Fruit fly (Drosophila melanogaster): ENCODE results near the gene CG33769.

The CG33769 gene

DNA sequence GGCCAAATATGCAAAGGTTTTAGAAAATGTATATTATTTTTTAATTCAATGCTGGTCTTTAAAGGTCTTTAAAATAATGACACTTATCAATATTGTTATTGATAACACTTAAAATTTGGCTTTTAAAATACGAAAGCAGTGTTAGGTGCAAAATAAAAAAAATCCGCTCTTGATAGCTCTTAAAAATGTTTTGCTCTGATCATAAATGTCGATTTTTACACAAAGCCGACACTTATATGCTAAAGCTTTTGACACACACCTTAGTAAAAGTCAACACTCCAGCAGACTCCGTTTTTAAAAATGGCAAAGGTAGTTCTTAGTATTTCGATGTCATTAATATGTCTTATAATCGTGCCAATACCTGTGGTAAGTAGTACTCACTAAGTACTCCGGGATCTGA, 2.4 kb upstream of the CG33769 start, which contains the start of gene CG33766:
TSS of gene CG33766 (plus strand) at position 301 of the 400 bp plus-strand sequence.
- no peak for TF ChIP-seq CG10348 (GFP tag; IDR thresholded peaks at IDR 0.05)
- TF ChIP-seq CG9948 (tag; optimal IDR thresholded peaks at IDR 0.05): no peak
- no peak for TF ChIP-seq CG32121 (GFP tag; IDR thresholded peaks at IDR 0.05)
- TF ChIP-seq CG12605 (GFP tag; IDR thresholded peaks at IDR 0.05): no peak
- TF ChIP-seq CG8301 (tag; optimal IDR thresholded peaks at IDR 0.05): no peak
- TF ChIP-seq gl (tag; optimal IDR thresholded peaks at IDR 0.05): no peak
- no peak for TF ChIP-seq CG14655 (GFP tag; optimal IDR thresholded peaks at IDR 0.05)

DNA sequence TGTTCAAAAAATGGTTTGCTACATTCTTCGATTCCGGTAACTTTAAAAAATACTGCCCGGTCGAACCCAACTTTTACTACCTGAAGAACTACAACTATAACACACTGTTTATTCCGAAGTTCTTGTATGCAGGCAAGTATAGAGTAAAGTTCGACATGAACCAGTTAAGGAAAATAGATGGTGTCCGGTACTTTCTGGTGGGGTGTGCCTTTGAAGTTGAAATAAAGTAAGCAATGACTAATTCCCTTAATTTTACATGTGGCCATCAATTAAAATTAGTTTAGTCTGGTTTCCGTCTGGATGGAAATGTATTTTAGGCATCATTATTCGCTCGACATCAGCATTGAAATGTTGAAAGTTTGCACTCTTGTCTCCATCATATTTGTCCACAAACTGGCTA, 1.7 kb upstream of the CG33769 start, which contains the start of gene CG33767:
TSS of gene CG33767 (plus strand) at position 301 of the 400 bp plus-strand sequence.
- TF ChIP-seq EcR (GFP tag; optimal IDR thresholded peaks at IDR 0.05) (no peak), CG14655 (GFP tag; optimal IDR thresholded peaks at IDR 0.05) (no peak), CG12605 (GFP tag; IDR thresholded peaks at IDR 0.05) (no peak), CG15710 (tag; optimal IDR thresholded peaks at IDR 0.05) (no peak), rn (GFP tag; IDR thresholded peaks at IDR 0.05) (no peak), Pif1A (GFP tag; optimal IDR thresholded peaks at IDR 0.05) (no peak), CG34367 (tag; optimal IDR thresholded peaks at IDR 0.05) (no peak), CG17806 (tag; optimal IDR thresholded peaks at IDR 0.05) (no peak), CG4496 (GFP tag; IDR thresholded peaks at IDR 0.05) (no peak), gl (tag; optimal IDR thresholded peaks at IDR 0.05) (no peak), CG32121 (GFP tag; IDR thresholded peaks at IDR 0.05) (no peak)

DNA sequence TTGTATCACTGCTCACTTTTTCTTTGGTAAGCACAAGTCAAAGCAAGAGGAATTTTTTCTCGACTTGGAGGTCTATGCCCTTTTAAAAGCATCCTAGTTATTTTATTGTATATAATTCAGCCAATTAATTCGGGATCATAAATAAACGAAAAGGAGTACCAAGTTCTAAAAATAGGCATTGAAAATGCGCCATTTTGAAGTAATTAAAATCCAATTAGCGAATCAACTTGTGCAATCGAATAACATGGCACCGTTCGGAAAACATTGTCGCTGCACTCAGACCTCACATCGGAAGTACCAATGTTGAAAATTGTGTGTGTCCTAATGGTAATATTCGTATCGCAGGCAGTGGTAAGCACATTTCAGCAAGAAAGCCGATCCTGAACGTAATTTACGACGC, 864 bp upstream of the CG33769 start, which contains the start of gene CG33768:
TSS of gene CG33768 (plus strand) at position 301 of the 400 bp plus-strand sequence.
- TF ChIP-seq CG4496 (GFP tag; IDR thresholded peaks at IDR 0.05) (no peak), D1 (tag; optimal IDR thresholded peaks at IDR 0.05) (no peak), CG14655 (GFP tag; optimal IDR thresholded peaks at IDR 0.05) (no peak), rn (GFP tag; IDR thresholded peaks at IDR 0.05) (no peak), Snoo (tag; optimal IDR thresholded peaks at IDR 0.05) (no peak), CG17806 (tag; optimal IDR thresholded peaks at IDR 0.05) (no peak), CG9948 (tag; optimal IDR thresholded peaks at IDR 0.05) (no peak), CG8159 (tag; optimal IDR thresholded peaks at IDR 0.05) (no peak), Ets98B (GFP tag; IDR thresholded peaks at IDR 0.05) (no peak), CG13204 (GFP tag; optimal IDR thresholded peaks at IDR 0.05) (no peak), Pif1A (GFP tag; optimal IDR thresholded peaks at IDR 0.05) (no peak), EcR (GFP tag; optimal IDR thresholded peaks at IDR 0.05) (no peak), CG32121 (GFP tag; IDR thresholded peaks at IDR 0.05) (no peak), CG12605 (GFP tag; IDR thresholded peaks at IDR 0.05) (no peak), gl (tag; optimal IDR thresholded peaks at IDR 0.05) (no peak)

DNA sequence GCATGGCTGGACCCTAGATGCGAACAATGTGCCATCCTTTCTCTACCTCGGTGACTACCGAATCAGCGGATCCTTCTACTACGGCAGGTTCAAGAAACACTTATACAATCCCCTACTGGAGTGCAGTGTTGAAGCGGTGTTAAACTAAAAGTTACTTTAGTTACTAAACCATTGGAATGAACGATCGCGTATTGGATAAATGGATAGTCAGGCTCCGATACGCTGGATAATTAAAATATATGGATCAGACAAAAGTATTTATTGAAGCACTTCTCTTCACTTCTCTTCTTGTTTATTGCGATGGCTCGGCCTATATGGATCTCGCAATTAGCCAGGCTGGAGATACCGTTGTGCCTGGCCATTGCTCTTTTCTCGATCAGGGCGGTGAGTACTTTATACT, 645 bp downstream of the CG33769 start, which contains the start of gene CG33770:
TSS of gene CG33770 (plus strand) at position 301 of the 400 bp plus-strand sequence.
- TF ChIP-seq Pif1B (GFP tag; optimal IDR thresholded peaks at IDR 0.05): no peak
- no peak for TF ChIP-seq CG8159 (tag; optimal IDR thresholded peaks at IDR 0.05)
- no peak for TF ChIP-seq CG13204 (GFP tag; optimal IDR thresholded peaks at IDR 0.05)

DNA sequence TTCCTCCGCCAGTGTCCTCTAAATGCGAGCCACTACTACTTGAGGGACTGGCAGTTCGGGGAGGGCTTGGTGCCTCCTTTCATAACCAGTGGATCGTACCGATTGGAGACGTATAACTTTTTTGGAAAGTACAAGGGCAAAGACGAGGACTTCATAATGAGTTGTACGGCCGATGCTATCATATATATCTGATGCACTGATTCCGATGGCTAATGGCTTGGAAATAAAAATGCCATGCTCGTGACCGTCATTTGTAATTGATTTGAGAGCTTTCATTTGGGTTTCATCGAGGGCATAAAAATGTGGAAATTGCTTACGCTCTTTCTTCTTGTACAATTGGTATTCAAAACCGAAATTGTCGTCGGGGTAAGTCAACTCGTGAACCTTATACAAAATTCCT, 1.4 kb downstream of the CG33769 start, which contains the start of gene CG33771:
TSS of gene CG33771 (plus strand) at position 301 of the 400 bp plus-strand sequence.
- TF ChIP-seq CG14655 (GFP tag; optimal IDR thresholded peaks at IDR 0.05) (no peak), rn (GFP tag; IDR thresholded peaks at IDR 0.05) (no peak), Ets98B (GFP tag; IDR thresholded peaks at IDR 0.05) (no peak), CG10348 (GFP tag; IDR thresholded peaks at IDR 0.05) (no peak), gl (tag; optimal IDR thresholded peaks at IDR 0.05) (no peak), CG15710 (tag; optimal IDR thresholded peaks at IDR 0.05) (no peak), CG13204 (GFP tag; optimal IDR thresholded peaks at IDR 0.05) (no peak), CG9948 (tag; optimal IDR thresholded peaks at IDR 0.05) (no peak), CG32121 (GFP tag; IDR thresholded peaks at IDR 0.05) (no peak)

DNA sequence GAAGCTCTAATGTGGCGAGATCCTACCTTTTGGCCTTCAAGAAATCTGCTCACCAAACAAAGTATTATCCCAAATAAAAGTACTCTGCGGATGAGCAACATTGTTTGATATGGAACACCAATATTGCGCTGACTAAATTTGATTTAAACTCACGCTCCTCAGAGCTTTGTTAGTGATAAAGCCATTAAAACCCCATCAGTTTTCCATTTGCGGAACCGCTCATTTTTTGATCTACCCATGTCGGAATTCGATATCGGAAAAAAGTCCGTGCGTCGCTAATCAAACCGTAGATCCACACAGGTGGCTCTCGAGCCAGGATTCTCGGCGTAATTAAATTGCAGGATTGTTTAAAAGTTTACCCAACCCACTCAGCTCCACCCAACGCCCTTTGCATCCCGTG, 4.7 kb downstream of the CG33769 start, which contains the start of gene CG33772:
TSS of gene CG33772 (minus strand) at position 101 of the 400 bp plus-strand sequence.
- TF ChIP-seq gl (tag; optimal IDR thresholded peaks at IDR 0.05): no peak
- no peak for TF ChIP-seq CG10348 (GFP tag; IDR thresholded peaks at IDR 0.05)
- TF ChIP-seq D1 (tag; optimal IDR thresholded peaks at IDR 0.05): no peak
- TF ChIP-seq Pif1B (GFP tag; optimal IDR thresholded peaks at IDR 0.05): no peak
- no peak for TF ChIP-seq CG13204 (GFP tag; optimal IDR thresholded peaks at IDR 0.05)
- no peak for TF ChIP-seq CG34367 (tag; optimal IDR thresholded peaks at IDR 0.05)

DNA sequence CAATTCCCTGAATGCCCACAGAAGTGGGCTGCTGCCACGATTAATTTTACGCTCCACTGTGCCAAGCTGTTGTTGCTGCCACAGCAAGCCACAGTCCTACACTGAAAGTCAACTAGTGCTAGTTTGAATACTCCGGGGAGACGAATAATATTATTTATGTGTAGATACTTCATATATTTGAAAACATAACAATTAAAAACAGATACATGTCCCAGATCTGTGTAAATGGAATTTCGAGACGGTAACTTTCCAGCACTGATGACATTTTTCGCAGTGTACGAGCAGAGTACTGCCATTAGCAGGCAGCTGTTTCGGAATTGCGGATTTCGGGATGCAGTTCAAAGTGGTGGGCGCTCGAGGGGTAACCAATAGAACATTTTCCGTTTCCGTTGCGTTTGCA, 17.4 kb downstream of the CG33769 start:
- TF ChIP-seq CG10348 (GFP tag; IDR thresholded peaks at IDR 0.05) (no peak), CG32121 (GFP tag; IDR thresholded peaks at IDR 0.05) (no peak), CG9948 (tag; optimal IDR thresholded peaks at IDR 0.05) (peak; percentile 16), D1 (tag; optimal IDR thresholded peaks at IDR 0.05) (no peak), CG13204 (GFP tag; optimal IDR thresholded peaks at IDR 0.05) (no peak), CG15710 (tag; optimal IDR thresholded peaks at IDR 0.05) (no peak), CG8159 (tag; optimal IDR thresholded peaks at IDR 0.05) (peak; percentile 28)

All from whole organism, pupa.